Fruit fly (Drosophila melanogaster) whole organism, embryonic: Measurements from ENCODE around the gene Vti1a.

Experiments
- BEAF-32 ChIP-seq: fragments of 200-800 bp; sonication (Bioruptor generic); optimal IDR thresholded peaks from 3 replicates; lab custom pipeline; 2017; ENCODE audit warnings: missing biosample characterization, missing genetic modification characterization, mild to moderate bottlenecking, moderate library complexity, missing genetic modification reagents
- C15 ChIP-seq: fragments of 200-800 bp; sonication (Bioruptor generic); IDR thresholded peaks from 3 replicates; pipeline ENCODE4 v1.3.6; 2022; ENCODE audit warnings: missing biosample characterization, missing genetic modification characterization
- CG10366 ChIP-seq: fragments of 200-800 bp; sonication (Bioruptor generic); IDR thresholded peaks from 2 replicates; pipeline ENCODE4 v1.3.6; 2022; ENCODE audit warnings: missing biosample characterization, missing genetic modification characterization
- CG10979 ChIP-seq: fragments of 200-800 bp; sonication (Bioruptor generic); optimal IDR thresholded peaks from 2 replicates; lab custom pipeline; 2018; ENCODE audit warnings: missing biosample characterization, mild to moderate bottlenecking, missing genetic modification characterization, moderate library complexity
- CG11398 ChIP-seq: fragments of 200-800 bp; sonication (Bioruptor generic); optimal IDR thresholded peaks from 2 replicates; lab custom pipeline; 2016; ENCODE audit warnings: missing biosample characterization, missing genetic modification characterization
- CG11504 ChIP-seq: fragments of 200-800 bp; sonication (Bioruptor generic); optimal IDR thresholded peaks from 3 replicates; lab custom pipeline; 2019; ENCODE audit warnings: missing biosample characterization, mild to moderate bottlenecking, missing genetic modification characterization, moderate library complexity
- CG1233 ChIP-seq: fragments of 200-800 bp; sonication (Bioruptor generic); optimal IDR thresholded peaks from 4 replicates; lab custom pipeline; 2018; ENCODE audit warnings: missing biosample characterization, mild to moderate bottlenecking, missing genetic modification characterization
- CG12744 ChIP-seq: fragments of 200-800 bp; sonication (Bioruptor generic); optimal IDR thresholded peaks from 2 replicates; lab custom pipeline; 2016; ENCODE audit warnings: missing biosample characterization, missing genetic modification characterization
- CG13296 ChIP-seq: fragments of 200-800 bp; sonication (Bioruptor generic); optimal IDR thresholded peaks from 3 replicates; lab custom pipeline; 2018; ENCODE audit warnings: missing biosample characterization, mild to moderate bottlenecking, missing genetic modification characterization
- CG17186 ChIP-seq: fragments of 200-800 bp; sonication (Bioruptor generic); optimal IDR thresholded peaks from 3 replicates; lab custom pipeline; 2017; ENCODE audit warnings: missing biosample characterization, missing genetic modification reagents, missing genetic modification characterization
- CG2116 ChIP-seq: fragments of 200-800 bp; sonication (Bioruptor generic); optimal IDR thresholded peaks from 3 replicates; lab custom pipeline; 2018; ENCODE audit warnings: missing biosample characterization, mild to moderate bottlenecking, missing genetic modification characterization
- CG3847 ChIP-seq: fragments of 200-800 bp; sonication (Bioruptor generic); IDR thresholded peaks from 2 replicates; pipeline ENCODE4 v1.3.6; 2022; ENCODE audit warnings: missing biosample characterization, missing genetic modification characterization
- CG4424 ChIP-seq: fragments of 200-800 bp; sonication (Bioruptor generic); optimal IDR thresholded peaks from 3 replicates; lab custom pipeline; 2016; ENCODE audit warnings: missing biosample characterization, missing genetic modification characterization
- CG4617 ChIP-seq: fragments of 200-800 bp; sonication (Bioruptor generic); optimal IDR thresholded peaks from 3 replicates; lab custom pipeline; 2016; ENCODE audit warnings: missing biosample characterization, missing genetic modification characterization, borderline replicate concordance
- CG6791 ChIP-seq: fragments of 200-800 bp; sonication (Bioruptor generic); IDR thresholded peaks from 3 replicates; pipeline ENCODE4 v1.3.6; 2022; ENCODE audit warnings: missing biosample characterization, missing genetic modification characterization; ENCODE audit not compliant: partially characterized antibody
- CG8388 ChIP-seq: fragments of 200-800 bp; sonication (Bioruptor generic); optimal IDR thresholded peaks from 2 replicates; lab custom pipeline; 2019; ENCODE audit warnings: missing biosample characterization, mild to moderate bottlenecking, missing genetic modification characterization, moderate library complexity
- CG9727 ChIP-seq: fragments of 200-800 bp; sonication (Bioruptor generic); optimal IDR thresholded peaks from 3 replicates; lab custom pipeline; 2017; ENCODE audit warnings: missing biosample characterization, mild to moderate bottlenecking, missing genetic modification characterization
- CkIIα-i1 ChIP-seq: fragments of 200-800 bp; sonication (Bioruptor generic); IDR thresholded peaks from 2 replicates; pipeline ENCODE4 v1.3.6; 2022; ENCODE audit warnings: missing biosample characterization, missing genetic modification characterization
- CoRest ChIP-seq: fragments of 200-800 bp; sonication (Bioruptor generic); optimal IDR thresholded peaks from 3 replicates; lab custom pipeline; 2018; ENCODE audit warnings: missing biosample characterization, mild to moderate bottlenecking, missing genetic modification characterization, moderate library complexity
- CrebB ChIP-seq: fragments of 200-800 bp; sonication (Bioruptor generic); optimal IDR thresholded peaks from 3 replicates; lab custom pipeline; 2018; ENCODE audit warnings: missing biosample characterization, mild to moderate bottlenecking, missing genetic modification characterization
- D ChIP-seq, 2 experiments: fragments of 200-800 bp in 1 of 2; fragments of >200 bp in 1 of 2; sonication (Bioruptor generic) in 1 of 2; optimal IDR thresholded peaks; 2 replicates in 1 of 2; 3 replicates in 1 of 2; lab custom pipeline; 2017; ENCODE audit warnings: mild to moderate bottlenecking in 1 of 2, missing biosample characterization in 1 of 2, missing genetic modification characterization in 1 of 2, missing genetic modification reagents in 1 of 2
- Dip3 ChIP-seq: fragments of 200-800 bp; sonication (Bioruptor generic); optimal IDR thresholded peaks from 3 replicates; lab custom pipeline; 2016; ENCODE audit warnings: missing biosample characterization, missing genetic modification characterization
- Dll ChIP-seq: fragments of 200-800 bp; sonication (Bioruptor generic); IDR thresholded peaks from 4 replicates; pipeline ENCODE4 v1.3.6; 2022; ENCODE audit warnings: missing biosample characterization, missing genetic modification characterization; ENCODE audit not compliant: partially characterized antibody
- Drgx ChIP-seq: fragments of 200-800 bp; sonication (Bioruptor generic); IDR thresholded peaks from 2 replicates; pipeline ENCODE4 v1.3.6; 2022; ENCODE audit warnings: missing biosample characterization, missing genetic modification characterization
- HLH3B ChIP-seq: fragments of 200-800 bp; sonication (Bioruptor generic); IDR thresholded peaks from 2 replicates; pipeline ENCODE4 v1.3.6; 2022; ENCODE audit warnings: missing biosample characterization, missing genetic modification characterization
- Hand ChIP-seq: fragments of 200-800 bp; sonication (Bioruptor generic); optimal IDR thresholded peaks from 2 replicates; lab custom pipeline; 2017; ENCODE audit warnings: mild to moderate bottlenecking, missing biosample characterization, missing genetic modification reagents, missing genetic modification characterization
- HmgD ChIP-seq: fragments of 200-800 bp; sonication (Bioruptor generic); optimal IDR thresholded peaks from 3 replicates; lab custom pipeline; 2016; ENCODE audit warnings: missing biosample characterization, missing genetic modification characterization
- Hr3 ChIP-seq: fragments of 200-800 bp; sonication (Bioruptor generic); optimal IDR thresholded peaks from 3 replicates; lab custom pipeline; 2016; ENCODE audit warnings: missing biosample characterization, missing genetic modification characterization
- Hsf ChIP-seq: fragments of 200-800 bp; sonication (Bioruptor generic); optimal IDR thresholded peaks from 3 replicates; lab custom pipeline; 2016; ENCODE audit warnings: missing biosample characterization, missing genetic modification characterization
- NC2α ChIP-seq: fragments of 200-800 bp; sonication (Bioruptor generic); optimal IDR thresholded peaks from 2 replicates; lab custom pipeline; 2016; ENCODE audit warnings: missing biosample characterization, missing genetic modification characterization
- NfI ChIP-seq: fragments of 200-800 bp; sonication (Bioruptor generic); optimal IDR thresholded peaks from 3 replicates; lab custom pipeline; 2018; ENCODE audit warnings: missing biosample characterization, mild to moderate bottlenecking, missing genetic modification characterization, moderate library complexity
- Side ChIP-seq: fragments of 200-800 bp; sonication (Bioruptor generic); optimal IDR thresholded peaks from 2 replicates; lab custom pipeline; 2016; ENCODE audit warnings: missing biosample characterization, missing genetic modification characterization
- Ssrp ChIP-seq: fragments of 200-800 bp; sonication (Bioruptor generic); optimal IDR thresholded peaks from 2 replicates; lab custom pipeline; 2018; ENCODE audit warnings: missing biosample characterization, mild to moderate bottlenecking, missing genetic modification characterization, moderate library complexity
- ab ChIP-seq: fragments of 200-800 bp; sonication (Bioruptor generic); optimal IDR thresholded peaks from 2 replicates; lab custom pipeline; 2016; ENCODE audit warnings: missing biosample characterization, missing genetic modification characterization
- bbx ChIP-seq: fragments of 200-800 bp; sonication (Bioruptor generic); IDR thresholded peaks from 2 replicates; pipeline ENCODE4 v1.3.6; 2022; ENCODE audit warnings: missing biosample characterization, missing genetic modification characterization; ENCODE audit not compliant: partially characterized antibody
- cg ChIP-seq: fragments of 200-800 bp; sonication (Bioruptor generic); optimal IDR thresholded peaks from 3 replicates; lab custom pipeline; 2019; ENCODE audit warnings: missing biosample characterization, mild to moderate bottlenecking, missing genetic modification characterization, moderate library complexity
- chn ChIP-seq: fragments of 200-800 bp; sonication (Bioruptor generic); optimal IDR thresholded peaks from 2 replicates; lab custom pipeline; 2016; ENCODE audit warnings: missing biosample characterization, missing genetic modification characterization
- crc ChIP-seq: fragments of 200-800 bp; sonication (Bioruptor generic); optimal IDR thresholded peaks from 2 replicates; lab custom pipeline; 2016; ENCODE audit warnings: missing biosample characterization, missing genetic modification characterization
- disco-r ChIP-seq: fragments of 200-800 bp; sonication (Bioruptor generic); optimal IDR thresholded peaks from 2 replicates; lab custom pipeline; 2016; ENCODE audit warnings: missing biosample characterization, missing genetic modification characterization
- dysf ChIP-seq: fragments of 200-800 bp; sonication (Bioruptor generic); IDR thresholded peaks from 3 replicates; pipeline ENCODE4 v1.3.6; 2022; ENCODE audit warnings: missing biosample characterization, missing genetic modification characterization
- gce ChIP-seq: fragments of 200-800 bp; sonication (Bioruptor generic); IDR thresholded peaks from 3 replicates; pipeline ENCODE4 v1.3.6; 2022; ENCODE audit warnings: missing biosample characterization, missing genetic modification characterization
- lmd ChIP-seq: fragments of 200-800 bp; sonication (Bioruptor generic); IDR thresholded peaks from 2 replicates; pipeline ENCODE4 v1.3.6; 2022; ENCODE audit warnings: missing biosample characterization, missing genetic modification characterization
- nau ChIP-seq: fragments of 200-800 bp; sonication (Bioruptor generic); optimal IDR thresholded peaks from 3 replicates; lab custom pipeline; 2017; ENCODE audit warnings: missing biosample characterization, mild to moderate bottlenecking, missing genetic modification characterization, missing genetic modification reagents
- repo ChIP-seq: fragments of 200-800 bp; sonication (Bioruptor generic); optimal IDR thresholded peaks from 2 replicates; lab custom pipeline; 2016; ENCODE audit warnings: missing biosample characterization, missing genetic modification characterization
- sima ChIP-seq: fragments of 200-800 bp; sonication (Bioruptor generic); optimal IDR thresholded peaks from 2 replicates; lab custom pipeline; 2016; ENCODE audit warnings: missing biosample characterization, missing genetic modification characterization
- stwl ChIP-seq: fragments of 200-800 bp; sonication (Bioruptor generic); optimal IDR thresholded peaks from 3 replicates; lab custom pipeline; 2018; ENCODE audit warnings: missing biosample characterization, mild to moderate bottlenecking, missing genetic modification characterization, moderate library complexity
- twi ChIP-seq: fragments of 200-800 bp; optimal IDR thresholded peaks from 2 replicates; lab custom pipeline; 2019; ENCODE audit warnings: missing biosample characterization, mild to moderate bottlenecking, missing genetic modification characterization, moderate library complexity
- usp ChIP-seq: fragments of >200 bp; optimal IDR thresholded peaks from 2 replicates; lab custom pipeline; 2017; ENCODE audit warnings: missing biosample characterization, missing genetic modification characterization
- wek ChIP-seq: fragments of 200-800 bp; sonication (Bioruptor generic); optimal IDR thresholded peaks from 3 replicates; lab custom pipeline; 2018; ENCODE audit warnings: missing biosample characterization, mild to moderate bottlenecking, missing genetic modification characterization, moderate library complexity
- zf30C ChIP-seq: fragments of 200-800 bp; sonication (Bioruptor generic); optimal IDR thresholded peaks from 3 replicates; lab custom pipeline; 2018; ENCODE audit warnings: missing biosample characterization, mild to moderate bottlenecking, missing genetic modification characterization
- zfh1 ChIP-seq: fragments of 200-800 bp; sonication (Bioruptor generic); IDR thresholded peaks from 3 replicates; pipeline ENCODE4 v1.3.6; 2022; ENCODE audit warnings: missing biosample characterization, missing genetic modification characterization

Vti1a gene

dm6 chr3L:721026-721425 is 28.3 kb upstream of the Vti1a start (continued):
- TF ChIP-seq bbx (no peak), CG4617 (GFP tag; lab: Kevin White, UChicago) (no peak), chn (GFP tag; lab: Kevin White, UChicago) (no peak), BEAF-32 (GFP tag; lab: Kevin White, UChicago) (no peak), NC2α (GFP tag; lab: Kevin White, UChicago) (no peak), CG11398 (GFP tag; lab: Kevin White, UChicago) (no peak), C15 (GFP tag; lab: Robert Waterston, UW) (no peak), twi (tag; lab: Kevin White, UChicago) (no peak), CG4424 (GFP tag; lab: Kevin White, UChicago) (peak; percentile 30), Ssrp (tag; lab: Kevin White, UChicago) (no peak), CG2116 (GFP tag; lab: Kevin White, UChicago) (no peak), HLH3B (GFP tag; lab: Robert Waterston, UW) (no peak), Hand (GFP tag; lab: Kevin White, UChicago) (no peak), CoRest (peak; percentile 6), CG11504 (tag; lab: Kevin White, UChicago) (peak; percentile 9), CrebB (tag; lab: Kevin White, UChicago) (no peak), crc (peak; percentile 46), zf30C (GFP tag; lab: Kevin White, UChicago) (no peak), NfI (GFP tag; lab: Kevin White, UChicago) (no peak), Dll (GFP tag; lab: Robert Waterston, UW) (no peak), wek (no peak), lmd (GFP tag; lab: Robert Waterston, UW) (no peak; the same call in 1 of the 2 replicates), Dip3 (GFP tag; lab: Kevin White, UChicago) (no peak), CG17186 (GFP tag; lab: Kevin White, UChicago) (no peak), sima (GFP tag; lab: Kevin White, UChicago) (no peak), CG9727 (GFP tag; lab: Kevin White, UChicago) (peak; percentile 29), stwl (tag; lab: Kevin White, UChicago) (no peak), CG1233 (GFP tag; lab: Kevin White, UChicago) (no peak), cg (GFP tag; lab: Kevin White, UChicago) (no peak), CG6791 (GFP tag; lab: Robert Waterston, UW) (no peak), ab (GFP tag; lab: Kevin White, UChicago) (no peak), CG3847 (GFP tag; lab: Robert Waterston, UW) (no peak), CG10366 (GFP tag; lab: Robert Waterston, UW) (no peak), CG8388 (GFP tag; lab: Kevin White, UChicago) (peak; percentile 67), Hsf (GFP tag; lab: Kevin White, UChicago) (no peak), CG13296 (no peak), CG12744 (no peak), Hr3 (GFP tag; lab: Kevin White, UChicago) (no peak), disco-r (no peak), nau (no peak), HmgD (GFP tag; lab: Kevin White, UChicago) (no peak), dysf (GFP tag; lab: Robert Waterston, UW) (peak; percentile 29; the same call in 1 of the 3 replicates), repo (no peak), Side (no peak), D (optimal IDR thresholded peaks at IDR 0.05; lab: Kevin White, UChicago) (no peak), D (GFP tag; optimal IDR thresholded peaks at IDR 0.05; lab: Kevin White, UChicago) (peak; percentile 45), zfh1 (GFP tag; lab: Robert Waterston, UW) (peak; percentile 49; the same call in 2 of the 3 replicates), Drgx (peak; percentile 80), CkIIα-i1 (GFP tag; lab: Robert Waterston, UW) (no peak), CG10979 (tag; lab: Kevin White, UChicago) (peak; percentile 61), usp (GFP tag; lab: Kevin White, UChicago) (no peak), gce (GFP tag; lab: Robert Waterston, UW) (no peak)
